Worm (Caenorhabditis elegans) whole organism, late embryonic: Measurements from ENCODE around the gene D2096.9.

ENCODE experiments used
- F13H6.1 ChIP-seq: sonication (generic microtip); optimal IDR thresholded peaks from 2 replicates; lab custom pipeline; 2016; ENCODE audit warnings: missing genetic modification characterization, missing compliant biosample characterization
- T23F11.4 ChIP-seq: fragments of 200-800 bp; sonication (Bioruptor generic); optimal IDR thresholded peaks from 2 replicates; lab custom pipeline; 2018; ENCODE audit warnings: mild to moderate bottlenecking, missing genetic modification characterization, missing compliant biosample characterization
- Y22D7AL.16 ChIP-seq: sonication (generic microtip); optimal IDR thresholded peaks from 2 replicates; lab custom pipeline; 2016; ENCODE audit warnings: missing genetic modification characterization, missing compliant biosample characterization
- ahr-1 ChIP-seq: sonication (generic microtip); optimal IDR thresholded peaks from 2 replicates; lab custom pipeline; 2016; ENCODE audit warnings: missing genetic modification characterization, missing compliant biosample characterization
- ceh-14 ChIP-seq: sonication (generic microtip); optimal IDR thresholded peaks from 2 replicates; lab custom pipeline; 2016; ENCODE audit warnings: missing genotype, missing genetic modification characterization, missing compliant biosample characterization
- ceh-2 ChIP-seq: sonication (generic microtip); optimal IDR thresholded peaks from 2 replicates; lab custom pipeline; 2016; ENCODE audit warnings: missing genotype, missing genetic modification characterization, missing compliant biosample characterization
- ceh-30 ChIP-seq: fragments of 150-350 bp; optimal IDR thresholded peaks from 2 replicates; lab custom pipeline; 2014; ENCODE audit warnings: missing biosample characterization, missing genetic modification characterization
- ceh-34 ChIP-seq: sonication (generic microtip); optimal IDR thresholded peaks from 2 replicates; lab custom pipeline; 2016; ENCODE audit warnings: mild to moderate bottlenecking, missing genetic modification characterization, missing compliant biosample characterization
- ceh-45 ChIP-seq: fragments of 200-800 bp; sonication (Bioruptor generic); IDR thresholded peaks from 2 replicates; pipeline ENCODE4 v1.3.6; 2022; ENCODE audit warnings: missing genetic modification reagents, missing genetic modification characterization, missing compliant biosample characterization
- ceh-48 ChIP-seq: sonication (generic microtip); optimal IDR thresholded peaks from 2 replicates; lab custom pipeline; 2016; ENCODE audit warnings: missing genetic modification characterization, inconsistent platforms, missing compliant biosample characterization
- ceh-6 ChIP-seq: fragments of 200-800 bp; sonication (Bioruptor generic); optimal IDR thresholded peaks from 2 replicates; lab custom pipeline; 2018; ENCODE audit warnings: mild to moderate bottlenecking, missing genetic modification characterization, missing compliant biosample characterization
- ceh-9 ChIP-seq: sonication (generic microtip); optimal IDR thresholded peaks from 2 replicates; lab custom pipeline; 2016; ENCODE audit warnings: mild to moderate bottlenecking, missing genetic modification characterization, inconsistent platforms, missing compliant biosample characterization
- che-1 ChIP-seq: sonication (generic microtip); optimal IDR thresholded peaks from 2 replicates; lab custom pipeline; 2016; ENCODE audit warnings: mild to moderate bottlenecking, missing genetic modification characterization, missing compliant biosample characterization
- dmd-4 ChIP-seq: sonication (generic microtip); optimal IDR thresholded peaks from 2 replicates; lab custom pipeline; 2016; ENCODE audit warnings: borderline replicate concordance, missing genetic modification characterization, missing compliant biosample characterization
- dve-1 ChIP-seq: sonication (generic microtip); optimal IDR thresholded peaks from 2 replicates; lab custom pipeline; 2017; ENCODE audit warnings: antibody characterized with exemption, mild to moderate bottlenecking, missing genetic modification characterization, missing compliant biosample characterization
- elt-2 ChIP-seq: sonication (generic microtip); optimal IDR thresholded peaks from 2 replicates; lab custom pipeline; 2016; ENCODE audit warnings: missing genetic modification reagents, missing genetic modification characterization, missing compliant biosample characterization
- ets-4 ChIP-seq: sonication (generic microtip); optimal IDR thresholded peaks from 2 replicates; lab custom pipeline; 2016; ENCODE audit warnings: missing genetic modification characterization, missing compliant biosample characterization
- fkh-10 ChIP-seq: fragments of 150-350 bp; optimal IDR thresholded peaks from 2 replicates; lab custom pipeline; 2014; ENCODE audit warnings: missing biosample characterization, missing genetic modification reagents, missing genetic modification characterization
- fkh-6 ChIP-seq: sonication (generic microtip); optimal IDR thresholded peaks from 2 replicates; lab custom pipeline; 2016; ENCODE audit warnings: missing genetic modification characterization, missing compliant biosample characterization
- gmeb-2 ChIP-seq: sonication (generic microtip); optimal IDR thresholded peaks from 2 replicates; lab custom pipeline; 2016; ENCODE audit warnings: missing genetic modification characterization, inconsistent platforms, missing compliant biosample characterization
- hlh-13 ChIP-seq: fragments of 200-800 bp; sonication (Bioruptor generic); optimal IDR thresholded peaks from 2 replicates; lab custom pipeline; 2018; ENCODE audit warnings: mild to moderate bottlenecking, missing genetic modification characterization, missing compliant biosample characterization
- hlh-15 ChIP-seq: sonication (generic microtip); optimal IDR thresholded peaks from 2 replicates; lab custom pipeline; 2016; ENCODE audit warnings: missing genetic modification characterization, missing compliant biosample characterization
- hlh-30 ChIP-seq: sonication (generic microtip); optimal IDR thresholded peaks from 2 replicates; lab custom pipeline; 2017; ENCODE audit warnings: antibody characterized with exemption, missing genetic modification characterization, missing compliant biosample characterization; ENCODE audit not compliant: insufficient read depth
- hlh-6 ChIP-seq: sonication (generic microtip); optimal IDR thresholded peaks from 2 replicates; lab custom pipeline; 2016; ENCODE audit warnings: missing genotype, missing genetic modification characterization, missing compliant biosample characterization
- mec-3 ChIP-seq: sonication (generic microtip); optimal IDR thresholded peaks from 2 replicates; lab custom pipeline; 2016; ENCODE audit warnings: borderline replicate concordance, missing genetic modification characterization, missing compliant biosample characterization
- nhr-11 ChIP-seq: fragments of 150-350 bp; optimal IDR thresholded peaks from 2 replicates; lab custom pipeline; 2014; ENCODE audit warnings: missing biosample characterization, missing genetic modification characterization
- nhr-232 ChIP-seq: sonication (generic microtip); optimal IDR thresholded peaks from 2 replicates; lab custom pipeline; 2016; ENCODE audit warnings: missing genetic modification characterization, missing compliant biosample characterization
- npax-4 ChIP-seq: sonication (generic microtip); optimal IDR thresholded peaks from 2 replicates; lab custom pipeline; 2016; ENCODE audit warnings: missing genetic modification characterization, missing compliant biosample characterization
- odd-2 ChIP-seq: sonication (generic microtip); optimal IDR thresholded peaks from 2 replicates; lab custom pipeline; 2017; ENCODE audit warnings: antibody characterized with exemption, mild to moderate bottlenecking, missing genetic modification characterization, missing compliant biosample characterization
- pax-1 ChIP-seq: fragments of 150-350 bp; optimal IDR thresholded peaks from 2 replicates; lab custom pipeline; 2014; ENCODE audit warnings: missing biosample characterization, missing genetic modification characterization
- pha-4 ChIP-seq: fragments of 150-350 bp; optimal IDR thresholded peaks from 2 replicates; lab custom pipeline; 2018; ENCODE audit warnings: missing biosample characterization, missing genetic modification reagents, missing genetic modification characterization
- pqm-1 ChIP-seq: sonication (generic microtip); optimal IDR thresholded peaks from 2 replicates; lab custom pipeline; 2016; ENCODE audit warnings: missing genetic modification characterization, missing compliant biosample characterization
- pros-1 ChIP-seq: fragments of 150-350 bp; optimal IDR thresholded peaks from 2 replicates; lab custom pipeline; 2014; ENCODE audit warnings: missing biosample characterization, missing genetic modification reagents, missing genetic modification characterization
- rnt-1 ChIP-seq: sonication (generic microtip); optimal IDR thresholded peaks from 2 replicates; lab custom pipeline; 2016; ENCODE audit warnings: missing genetic modification characterization, missing compliant biosample characterization
- sdc-2 ChIP-seq: sonication (generic microtip); optimal IDR thresholded peaks from 2 replicates; lab custom pipeline; 2016; ENCODE audit warnings: missing genotype, missing genetic modification characterization, missing compliant biosample characterization
- sox-4 ChIP-seq: sonication (generic microtip); optimal IDR thresholded peaks from 2 replicates; lab custom pipeline; 2017; ENCODE audit warnings: mild to moderate bottlenecking, missing genetic modification characterization, inconsistent platforms, missing compliant biosample characterization
- tbx-7 ChIP-seq: sonication (generic microtip); optimal IDR thresholded peaks from 2 replicates; lab custom pipeline; 2016; ENCODE audit warnings: missing genotype, missing genetic modification characterization, missing compliant biosample characterization
- ttx-3 ChIP-seq: sonication (generic microtip); optimal IDR thresholded peaks from 2 replicates; lab custom pipeline; 2016; ENCODE audit warnings: missing genetic modification reagents, missing genetic modification characterization, missing compliant biosample characterization
- unc-42 ChIP-seq: sonication (generic microtip); optimal IDR thresholded peaks from 2 replicates; lab custom pipeline; 2016; ENCODE audit warnings: missing genotype, missing genetic modification characterization, missing compliant biosample characterization
- unc-86 ChIP-seq: sonication (generic microtip); optimal IDR thresholded peaks from 2 replicates; lab custom pipeline; 2016; ENCODE audit warnings: missing genetic modification characterization, missing compliant biosample characterization
- zip-5 ChIP-seq: sonication (generic microtip); optimal IDR thresholded peaks from 2 replicates; lab custom pipeline; 2016; ENCODE audit warnings: missing genetic modification characterization, missing compliant biosample characterization
- ztf-16 ChIP-seq: sonication (generic microtip); optimal IDR thresholded peaks from 2 replicates; lab custom pipeline; 2017; ENCODE audit warnings: missing genetic modification characterization, missing compliant biosample characterization

Gene D2096.9

DNA sequence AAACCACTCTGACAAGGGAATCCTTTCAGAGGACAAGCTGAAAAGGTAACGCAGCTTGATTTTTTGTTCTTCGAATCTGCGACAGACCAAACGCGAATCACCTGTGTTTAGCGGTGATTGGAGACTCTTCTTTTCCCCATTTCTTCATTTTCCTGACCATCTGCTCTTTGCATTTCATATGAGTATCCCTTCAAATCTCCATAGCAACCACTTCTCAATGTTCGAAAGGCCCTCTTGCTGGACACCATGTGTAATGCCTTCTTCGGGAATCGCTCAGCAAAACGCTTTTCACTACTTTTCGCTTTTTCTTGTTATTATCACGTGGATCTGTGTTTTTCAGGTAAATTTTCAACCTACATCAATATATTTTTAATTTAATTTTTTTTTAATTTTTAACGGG, 43.9 kb upstream of the D2096.9 start, which contains the start of the genes T26A8.3 and tmem-231:
T26A8.3 (minus strand) TSS at position 101 of the 400 bp plus-strand sequence.
tmem-231 (plus strand) TSS at position 249 of the 400 bp plus-strand sequence.
- no peak for TF ChIP-seq unc-42 (tag; lab: Kevin White, UChicago)
- no peak for TF ChIP-seq ceh-48
- TF ChIP-seq npax-4 (tag; lab: Kevin White, UChicago): no peak
- TF ChIP-seq ceh-34 (tag; lab: Kevin White, UChicago): no peak
- TF ChIP-seq ceh-30: no peak
- no peak for TF ChIP-seq pax-1
- no peak for TF ChIP-seq sdc-2 (tag; lab: Kevin White, UChicago)
- TF ChIP-seq elt-2: no peak
- no peak for TF ChIP-seq gmeb-2
- TF ChIP-seq dmd-4 (tag; lab: Kevin White, UChicago): no peak
- no peak for TF ChIP-seq ceh-9 (tag; lab: Kevin White, UChicago)
- no peak for TF ChIP-seq tbx-7 (tag; lab: Kevin White, UChicago)
- TF ChIP-seq ahr-1: no peak
- TF ChIP-seq F13H6.1 (tag; lab: Kevin White, UChicago): no peak
- no peak for TF ChIP-seq hlh-13 (GFP tag; lab: Kevin White, UChicago)
- TF ChIP-seq nhr-232 (tag; lab: Kevin White, UChicago): no peak
- no peak for TF ChIP-seq pros-1 (tag; lab: Kevin White, UChicago)
- no peak for TF ChIP-seq odd-2 (tag; lab: Kevin White, UChicago)

DNA sequence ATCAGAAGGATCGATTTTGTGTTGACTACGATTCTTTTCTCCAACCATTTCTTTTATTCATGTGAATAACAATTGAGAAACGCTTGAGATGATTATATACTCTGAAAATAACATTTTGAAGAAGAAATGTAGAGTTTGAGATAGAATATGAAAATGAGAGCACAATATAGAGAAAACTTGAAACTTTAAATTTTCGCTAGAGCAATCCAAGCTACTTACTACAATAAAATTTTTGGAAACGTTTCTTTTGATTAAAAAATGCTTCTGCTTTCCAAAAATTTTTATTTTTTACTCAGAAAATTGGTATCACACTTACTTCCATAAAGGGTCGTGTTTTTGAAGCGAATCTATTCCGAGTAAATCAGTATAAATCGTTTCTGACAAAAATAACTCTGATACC, 38.4 kb upstream of the D2096.9 start, which contains the start of gene M116.5:
M116.5 (minus strand) TSS at position 101 of the 400 bp plus-strand sequence.
- TF ChIP-seq ttx-3 (no peak), ceh-6 (GFP tag; lab: Kevin White, UChicago) (no peak), ceh-48 (no peak), fkh-6 (tag; lab: Kevin White, UChicago) (no peak), ceh-2 (tag; lab: Kevin White, UChicago) (no peak), hlh-13 (GFP tag; lab: Kevin White, UChicago) (no peak), pha-4 (tag; lab: Kevin White, UChicago) (no peak), nhr-11 (tag; lab: Kevin White, UChicago) (no peak), fkh-10 (no peak), sox-4 (tag; lab: Kevin White, UChicago) (no peak), che-1 (tag; lab: Kevin White, UChicago) (no peak), mec-3 (tag; lab: Kevin White, UChicago) (no peak), unc-86 (no peak), Y22D7AL.16 (tag; lab: Kevin White, UChicago) (no peak), npax-4 (tag; lab: Kevin White, UChicago) (no peak), ceh-30 (no peak)

DNA sequence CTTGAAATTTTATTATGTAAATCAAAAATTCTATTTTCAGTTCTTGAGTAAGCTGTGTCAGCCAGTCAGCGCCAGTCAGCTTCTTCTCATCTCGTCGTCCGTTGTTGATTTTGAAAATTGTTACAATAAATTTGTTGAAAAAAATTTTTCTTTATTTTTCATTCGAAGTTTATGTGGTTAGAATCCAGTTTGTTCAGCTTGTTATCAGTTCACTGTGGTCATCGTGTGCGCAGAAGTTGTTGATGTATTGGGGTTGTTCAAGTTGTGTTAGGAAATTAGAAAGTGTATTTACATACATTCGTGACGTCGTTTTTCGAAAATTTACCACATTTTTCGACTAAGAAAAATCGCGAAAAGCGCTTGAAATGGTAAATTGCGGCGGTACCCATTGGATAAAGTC, 15.2 kb upstream of the D2096.9 start:
- TF ChIP-seq odd-2 (tag; lab: Kevin White, UChicago) (no peak), hlh-6 (tag; lab: Kevin White, UChicago) (no peak), hlh-30 (tag; lab: Kevin White, UChicago) (no peak), ceh-9 (tag; lab: Kevin White, UChicago) (no peak), zip-5 (tag; lab: Kevin White, UChicago) (no peak), dmd-4 (tag; lab: Kevin White, UChicago) (no peak), ets-4 (tag; lab: Kevin White, UChicago) (no peak), gmeb-2 (no peak)

DNA sequence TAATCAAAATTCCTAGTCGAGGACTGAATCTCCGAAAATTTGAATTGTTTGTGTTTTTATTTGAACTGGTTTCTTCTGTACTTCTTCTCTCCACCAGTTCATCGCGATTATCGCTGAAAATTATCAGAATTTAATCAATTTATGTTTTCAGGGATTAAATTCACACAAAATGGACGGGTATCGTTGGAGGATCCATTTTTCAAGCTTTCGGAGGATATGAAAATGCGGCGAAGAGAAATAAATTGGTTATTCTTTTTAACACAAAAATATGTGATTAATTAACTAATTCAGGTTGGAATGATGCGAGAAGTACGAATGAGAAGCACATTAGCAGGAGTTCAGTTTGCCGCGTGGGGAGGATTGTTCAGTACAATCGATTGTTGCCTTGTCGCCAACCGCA, 13.8 kb upstream of the D2096.9 start, which contains the start of gene timm-17B.2:
timm-17B.2 (plus strand) TSS at position 301 of the 400 bp plus-strand sequence.
- TF ChIP-seq ceh-9 (tag; lab: Kevin White, UChicago) (no peak), pros-1 (tag; lab: Kevin White, UChicago) (no peak), ceh-2 (tag; lab: Kevin White, UChicago) (no peak), T23F11.4 (GFP tag; lab: Kevin White, UChicago) (no peak), pha-4 (tag; lab: Kevin White, UChicago) (no peak), ceh-45 (GFP tag; lab: Robert Waterston, UW) (no peak), ceh-6 (GFP tag; lab: Kevin White, UChicago) (no peak), F13H6.1 (tag; lab: Kevin White, UChicago) (no peak), rnt-1 (tag; lab: Kevin White, UChicago) (no peak), pqm-1 (tag; lab: Kevin White, UChicago) (no peak), ceh-34 (tag; lab: Kevin White, UChicago) (no peak), hlh-15 (tag; lab: Kevin White, UChicago) (no peak), ztf-16 (tag; lab: Kevin White, UChicago) (no peak), ceh-48 (no peak), sox-4 (tag; lab: Kevin White, UChicago) (no peak), dve-1 (no peak), ceh-14 (tag; lab: Kevin White, UChicago) (no peak), sdc-2 (tag; lab: Kevin White, UChicago) (no peak), hlh-6 (tag; lab: Kevin White, UChicago) (no peak)
